Worm (Caenorhabditis elegans): ENCODE measurements around the gene ift-43.

DNA sequence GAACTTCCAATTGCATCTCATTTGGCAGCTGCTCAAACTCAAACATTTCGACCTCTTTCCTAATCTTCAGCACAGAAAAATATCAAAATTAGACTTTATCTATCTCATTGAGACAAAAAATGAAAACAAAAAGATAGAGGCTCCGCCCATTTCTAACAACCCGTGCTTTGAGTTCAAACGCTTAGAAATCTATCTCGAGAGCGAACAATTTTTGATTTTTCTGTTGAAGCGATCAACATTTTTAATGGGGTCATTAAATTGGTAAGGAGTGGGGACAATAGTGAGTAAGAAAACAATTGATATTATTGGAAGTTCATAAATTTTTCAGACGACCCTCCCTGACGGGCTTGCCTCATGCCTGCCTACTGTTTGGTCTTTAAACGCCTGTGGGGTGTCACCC lies 38.3 kb upstream of the ift-43 start, which contains the start of the genes C25H3.10 and C25H3.1:
- TF ChIP-seq ama-1 (optimal IDR thresholded peaks at IDR 0.05) (no peak), blmp-1 (tag; optimal IDR thresholded peaks at IDR 0.05) (peak; percentile 20), alr-1 (tag; optimal IDR thresholded peaks at IDR 0.05; ENCODE audit: borderline replicate concordance) (no peak), egl-27 (tag; optimal IDR thresholded peaks at IDR 0.05) (no peak), hlh-17 (GFP tag; optimal IDR thresholded peaks at IDR 0.05; ENCODE audit: borderline replicate concordance) (no peak), nhr-85 (tag) (no peak), snu-23 (GFP tag; optimal IDR thresholded peaks at IDR 0.05) (peak; percentile 33), egl-13 (tag; optimal IDR thresholded peaks at IDR 0.05) (no peak), ceh-82 (tag; optimal IDR thresholded peaks at IDR 0.05) (no peak), pax-3 (tag; optimal IDR thresholded peaks at IDR 0.05) (no peak), unc-62 (GFP tag; optimal IDR thresholded peaks at IDR 0.05) (no peak), nhr-76 (tag; optimal IDR thresholded peaks at IDR 0.05) (no peak), lsy-2 (tag; optimal IDR thresholded peaks at IDR 0.05) (peak; percentile 2 to 4), ztf-11 (tag; optimal IDR thresholded peaks at IDR 0.05) (no peak)

Measured in whole organism, L1 larva.